Worm (Caenorhabditis elegans) whole organism, L4 larva: ENCODE measurements around the gene ttr-43.

Source experiments
- F26F4.8 ChIP-seq: fragments of 200-800 bp; sonication (Bioruptor generic); conservative IDR thresholded peaks from 2 replicates; pipeline ENCODE4 v1.3.6; 2022; ENCODE audit warnings: missing genetic modification characterization, missing compliant biosample characterization
- F44E2.7 ChIP-seq: fragments of 200-800 bp; sonication (Bioruptor generic); IDR thresholded peaks from 2 replicates; pipeline ENCODE4 v2.1.2; 2022; ENCODE audit warnings: missing genetic modification characterization, missing compliant biosample characterization
- F49E8.2 ChIP-seq: sonication (generic microtip); optimal IDR thresholded peaks from 2 replicates; lab custom pipeline; 2016; ENCODE audit warnings: missing compliant biosample characterization, mild to moderate bottlenecking, missing genetic modification characterization, borderline replicate concordance
- R02D3.7 ChIP-seq: fragments of 150-350 bp; sonication (generic microtip); optimal IDR thresholded peaks from 3 replicates; lab custom pipeline; 2014; ENCODE audit warnings: missing biosample characterization, missing genetic modification characterization
- T20F7.1 ChIP-seq: fragments of 200-800 bp; sonication (Bioruptor generic); optimal IDR thresholded peaks from 2 replicates; lab custom pipeline; 2018; ENCODE audit warnings: mild to moderate bottlenecking, missing genetic modification characterization, missing compliant biosample characterization
- Y105C5A.15 ChIP-seq: fragments of 200-800 bp; sonication (Bioruptor generic); IDR thresholded peaks from 2 replicates; pipeline ENCODE4 v1.3.6; 2022; ENCODE audit warnings: missing genetic modification characterization, missing compliant biosample characterization
- Y48G9A.11 ChIP-seq: fragments of 200-800 bp; sonication (Bioruptor generic); IDR thresholded peaks from 2 replicates; pipeline ENCODE4 v1.3.6; 2022; ENCODE audit warnings: missing genetic modification reagents, missing genetic modification characterization, missing compliant biosample characterization
- Y5F2A.4 ChIP-seq: fragments of 200-800 bp; sonication (Bioruptor generic); optimal IDR thresholded peaks from 2 replicates; lab custom pipeline; 2018; ENCODE audit warnings: mild to moderate bottlenecking, missing genetic modification characterization, missing compliant biosample characterization
- Y75B8A.6 ChIP-seq: fragments of 200-800 bp; sonication (Bioruptor generic); IDR thresholded peaks from 2 replicates; pipeline ENCODE4 v1.3.6; 2022; ENCODE audit warnings: missing genetic modification reagents, missing genetic modification characterization, missing compliant biosample characterization
- aha-1 ChIP-seq: fragments of 150-350 bp; peaks from one replicate; lab custom pipeline; 2014; ENCODE audit warnings: missing biosample characterization, missing genetic modification characterization
- ama-1 ChIP-seq: fragments of 150-350 bp; optimal IDR thresholded peaks from 2 replicates; lab custom pipeline; 2014; ENCODE audit warnings: inconsistent platforms, mixed read lengths
- ceh-20 ChIP-seq: fragments of 200-800 bp; sonication (Bioruptor generic); IDR thresholded peaks from 2 replicates; pipeline ENCODE4 v1.3.6; 2022; ENCODE audit warnings: missing genetic modification reagents, missing genetic modification characterization, missing compliant biosample characterization
- ctbp-1 ChIP-seq: fragments of 200-800 bp; sonication (Bioruptor generic); IDR thresholded peaks from 2 replicates; pipeline ENCODE4 v1.3.6; 2022; ENCODE audit warnings: missing genetic modification reagents, missing genetic modification characterization, missing compliant biosample characterization
- dmd-6 ChIP-seq: fragments of 200-800 bp; sonication (Bioruptor generic); IDR thresholded peaks from 2 replicates; pipeline ENCODE4 v1.3.6; 2022; ENCODE audit warnings: missing genetic modification reagents, missing genetic modification characterization, missing compliant biosample characterization
- dpl-1 ChIP-seq: fragments of 150-350 bp; optimal IDR thresholded peaks from 2 replicates; lab custom pipeline; 2014; ENCODE audit warnings: missing biosample characterization, missing genetic modification reagents, missing genetic modification characterization
- fkh-10 ChIP-seq: fragments of 150-350 bp; optimal IDR thresholded peaks from 2 replicates; lab custom pipeline; 2014; ENCODE audit warnings: missing biosample characterization, missing genetic modification reagents, missing genetic modification characterization
- hif-1 ChIP-seq, 2 experiments: sonication (generic microtip); optimal IDR thresholded peaks; 2 replicates each; lab custom pipeline; 2016 to 2017; ENCODE audit warnings: missing compliant biosample characterization in 2 of 2, missing genetic modification characterization in 2 of 2, missing genetic modification reagents in 2 of 2, missing genotype in 2 of 2, mild to moderate bottlenecking in 1 of 2
- hlh-11 ChIP-seq: fragments of 200-800 bp; sonication (Bioruptor generic); optimal IDR thresholded peaks from 2 replicates; lab custom pipeline; 2018; ENCODE audit warnings: mild to moderate bottlenecking, missing genetic modification characterization, missing compliant biosample characterization
- hlh-30 ChIP-seq: sonication (generic microtip); optimal IDR thresholded peaks from 2 replicates; lab custom pipeline; 2017; ENCODE audit warnings: antibody characterized with exemption, mild to moderate bottlenecking, missing genetic modification characterization, missing compliant biosample characterization; ENCODE audit not compliant: insufficient read depth
- hmg-1.1 ChIP-seq: fragments of 200-800 bp; sonication (Bioruptor generic); IDR thresholded peaks from 2 replicates; pipeline ENCODE4 v1.3.6; 2022; ENCODE audit warnings: missing genetic modification reagents, missing genetic modification characterization, missing compliant biosample characterization
- jun-1 ChIP-seq: fragments of 150-350 bp; optimal IDR thresholded peaks from 2 replicates; lab custom pipeline; 2014; ENCODE audit warnings: missing biosample characterization, missing genetic modification reagents, missing genetic modification characterization
- lin-1 ChIP-seq: fragments of 200-800 bp; sonication (Bioruptor generic); IDR thresholded peaks from 2 replicates; pipeline ENCODE4 v1.3.6; 2022; ENCODE audit warnings: missing genetic modification reagents, missing genetic modification characterization, missing compliant biosample characterization
- lin-13 ChIP-seq: fragments of 150-350 bp; optimal IDR thresholded peaks from 2 replicates; lab custom pipeline; 2014; ENCODE audit warnings: missing biosample characterization, missing genetic modification reagents, missing genetic modification characterization
- lin-39 ChIP-seq: fragments of 150-350 bp; optimal IDR thresholded peaks from 2 replicates; lab custom pipeline; 2014; ENCODE audit warnings: missing biosample characterization, missing genetic modification reagents, missing genetic modification characterization
- lir-3 ChIP-seq: sonication (generic microtip); optimal IDR thresholded peaks from 2 replicates; lab custom pipeline; 2016; ENCODE audit warnings: mild to moderate bottlenecking, missing genetic modification characterization, missing compliant biosample characterization
- lsy-2 ChIP-seq, 2 experiments: fragments of 150-350 bp in 1 of 2; sonication (generic microtip) in 1 of 2; optimal IDR thresholded peaks; 2 replicates each; lab custom pipeline; 2014 to 2017; ENCODE audit warnings: missing biosample characterization in 2 of 2, missing genetic modification characterization in 2 of 2
- mdl-1 ChIP-seq, 2 experiments: fragments of 150-350 bp in 1 of 2; sonication (generic microtip) in 1 of 2; optimal IDR thresholded peaks; 2 replicates each; lab custom pipeline; 2014 to 2017; ENCODE audit warnings: missing biosample characterization in 2 of 2, missing genetic modification characterization in 2 of 2
- mdt-29 ChIP-seq: fragments of 200-800 bp; sonication (Bioruptor generic); IDR thresholded peaks from 2 replicates; pipeline ENCODE4 v1.3.6; 2022; ENCODE audit warnings: missing genetic modification reagents, missing genetic modification characterization, missing compliant biosample characterization
- mep-1 ChIP-seq: fragments of 150-350 bp; sonication (generic microtip); optimal IDR thresholded peaks from 3 replicates; lab custom pipeline; 2014; ENCODE audit warnings: missing biosample characterization, missing genetic modification characterization
- mxl-2 ChIP-seq: fragments of 200-800 bp; sonication (Bioruptor generic); conservative IDR thresholded peaks from 2 replicates; pipeline ENCODE4 v1.3.6; 2022; ENCODE audit warnings: missing genetic modification reagents, missing genetic modification characterization, missing compliant biosample characterization
- mxl-3 ChIP-seq: fragments of 200-800 bp; sonication (Bioruptor generic); optimal IDR thresholded peaks from 2 replicates; lab custom pipeline; 2018; ENCODE audit warnings: mild to moderate bottlenecking, missing genetic modification characterization, missing compliant biosample characterization
- nhr-10 ChIP-seq: fragments of 150-350 bp; optimal IDR thresholded peaks from 2 replicates; lab custom pipeline; 2014; ENCODE audit warnings: missing biosample characterization, missing genetic modification characterization
- nhr-11 ChIP-seq: fragments of 150-350 bp; optimal IDR thresholded peaks from 2 replicates; lab custom pipeline; 2014; ENCODE audit warnings: missing biosample characterization, missing genetic modification characterization
- nhr-237 ChIP-seq: sonication (generic microtip); optimal IDR thresholded peaks from 2 replicates; lab custom pipeline; 2017; ENCODE audit warnings: missing biosample characterization, missing genetic modification characterization
- nhr-28 ChIP-seq: fragments of 150-350 bp; optimal IDR thresholded peaks from 2 replicates; lab custom pipeline; 2014; ENCODE audit warnings: missing biosample characterization, missing genetic modification characterization
- nhr-41 ChIP-seq: fragments of 200-800 bp; sonication (Bioruptor generic); IDR thresholded peaks from 2 replicates; pipeline ENCODE4 v1.3.6; 2022; ENCODE audit warnings: missing genetic modification reagents, missing genetic modification characterization, missing compliant biosample characterization
- nhr-42 ChIP-seq: fragments of 200-800 bp; sonication (Bioruptor generic); IDR thresholded peaks from 2 replicates; pipeline ENCODE4 v1.3.6; 2022; ENCODE audit warnings: missing genetic modification characterization, missing compliant biosample characterization
- nhr-48 ChIP-seq: sonication (generic microtip); optimal IDR thresholded peaks from 2 replicates; lab custom pipeline; 2016; ENCODE audit warnings: mild to moderate bottlenecking, missing genetic modification characterization, missing compliant biosample characterization
- nhr-6 ChIP-seq: fragments of 150-350 bp; optimal IDR thresholded peaks from 2 replicates; lab custom pipeline; 2014; ENCODE audit warnings: missing biosample characterization, missing genetic modification characterization
- pha-4 ChIP-seq, 2 experiments: fragments of 150-350 bp in 1 of 2; fragments of 200-800 bp in 1 of 2; sonication (Bioruptor generic) in 1 of 2; IDR thresholded peaks in 1 of 2; optimal IDR thresholded peaks in 1 of 2; 2 replicates each; pipeline versions ENCODE4 v1.3.6 to Lab custom; 2014 to 2022; ENCODE audit warnings: missing genetic modification characterization in 2 of 2, missing genetic modification reagents in 2 of 2, missing biosample characterization in 1 of 2, missing compliant biosample characterization in 1 of 2
- php-3 ChIP-seq: fragments of 200-800 bp; sonication (Bioruptor generic); IDR thresholded peaks from 2 replicates; pipeline ENCODE4 v1.3.6; 2022; ENCODE audit warnings: missing genetic modification reagents, missing genetic modification characterization, missing compliant biosample characterization
- rbr-2 ChIP-seq: sonication (generic microtip); optimal IDR thresholded peaks from 2 replicates; lab custom pipeline; 2016; ENCODE audit warnings: missing genotype, missing genetic modification characterization, missing compliant biosample characterization
- saeg-2 ChIP-seq: fragments of 200-800 bp; sonication (Bioruptor generic); IDR thresholded peaks from 2 replicates; pipeline ENCODE4 v1.3.6; 2022; ENCODE audit warnings: missing genetic modification reagents, missing genetic modification characterization, missing compliant biosample characterization
- sdz-12 ChIP-seq: fragments of 200-800 bp; sonication (Bioruptor generic); optimal IDR thresholded peaks from 2 replicates; lab custom pipeline; 2018; ENCODE audit warnings: mild to moderate bottlenecking, missing genetic modification characterization, missing compliant biosample characterization
- tra-1 ChIP-seq: fragments of 200-800 bp; sonication (Bioruptor generic); IDR thresholded peaks from 2 replicates; pipeline ENCODE4 v1.3.6; 2022; ENCODE audit warnings: missing genetic modification reagents, missing genetic modification characterization, missing compliant biosample characterization
- unc-130 ChIP-seq: sonication (generic microtip); optimal IDR thresholded peaks from 2 replicates; lab custom pipeline; 2016; ENCODE audit warnings: missing genetic modification reagents, missing genetic modification characterization, missing compliant biosample characterization
- unc-62 ChIP-seq, 3 experiments: fragments of 150-350 bp in 1 of 3; sonication (generic microtip); optimal IDR thresholded peaks in 2 of 3; peaks in 1 of 3; 1 replicate in 1 of 3; 2 replicates in 2 of 3; lab custom pipeline; 2014 to 2017; ENCODE audit warnings: missing biosample characterization in 3 of 3, missing genetic modification characterization in 3 of 3, missing genetic modification reagents in 3 of 3, missing genotype in 1 of 3
- zfp-2 ChIP-seq: sonication (generic microtip); optimal IDR thresholded peaks from 2 replicates; lab custom pipeline; 2016; ENCODE audit warnings: mild to moderate bottlenecking, missing genetic modification characterization, missing compliant biosample characterization
- zip-2 ChIP-seq: fragments of 150-350 bp; optimal IDR thresholded peaks from 2 replicates; lab custom pipeline; 2014; ENCODE audit warnings: missing biosample characterization, missing genetic modification characterization
- ztf-7 ChIP-seq: fragments of 150-350 bp; optimal IDR thresholded peaks from 2 replicates; lab custom pipeline; 2014; ENCODE audit warnings: missing biosample characterization, missing genetic modification characterization

ttr-43 gene

DNA sequence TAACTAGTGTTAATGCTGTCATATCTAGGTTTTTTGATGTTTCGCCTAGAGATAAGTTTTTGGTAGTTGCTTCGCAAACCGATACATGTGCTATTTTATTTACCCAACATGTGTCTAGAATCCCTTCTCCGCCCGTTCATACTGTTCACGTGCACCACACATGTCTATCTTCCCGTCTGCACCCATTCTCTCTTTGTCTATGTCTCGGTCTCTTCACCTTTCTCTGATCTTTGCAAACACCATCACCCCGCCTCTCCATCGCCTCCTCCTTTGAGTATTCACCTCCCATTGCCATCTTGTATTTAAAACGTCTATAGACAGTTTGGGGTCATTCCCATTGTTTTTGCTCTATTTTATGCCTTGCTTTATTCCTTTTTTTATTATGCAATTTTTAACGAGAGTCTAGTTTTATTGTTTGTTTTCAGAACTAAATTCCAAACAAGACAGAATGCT lies 46.8 kb upstream of the ttr-43 start, which contains the start of gene F56H9.2:
Gene F56H9.2, plus strand, starts transcription at position 426 of the 453 bp plus-strand sequence.
- TF ChIP-seq lin-39 (tag; lab: Kevin White, UChicago) (no peak), lir-3 (tag; lab: Kevin White, UChicago) (no peak), nhr-10 (tag; lab: Kevin White, UChicago) (peak; percentile 30), mdl-1 (tag; optimal IDR thresholded peaks at IDR 0.05; lab: Kevin White, UChicago) (peak; percentile 32 to 85), mdt-29 (GFP tag; lab: Robert Waterston, UW) (peak; percentile 36; the same call in 1 of the 2 replicates), Y105C5A.15 (no peak), lsy-2 (tag; optimal IDR thresholded peaks at IDR 0.05; lab: Kevin White, UChicago) (peak; percentile 59 to 60), nhr-237 (tag; lab: Kevin White, UChicago) (no peak), hlh-30 (tag; lab: Kevin White, UChicago) (peak; percentile 94), aha-1 (tag; lab: Kevin White, UChicago) (peak; percentile 97), hlh-11 (peak; percentile 95), ctbp-1 (GFP tag; lab: Robert Waterston, UW) (0 out of 2 replicates have a peak, but pooled peaks have one; percentile 12), ztf-7 (peak; percentile 50), dpl-1 (GFP tag; lab: Kevin White, UChicago) (peak; percentile 40), Y48G9A.11 (GFP tag; lab: Robert Waterston, UW) (no peak), mxl-2 (GFP tag; lab: Robert Waterston, UW) (peak; percentile 99), zip-2 (no peak), nhr-28 (tag; lab: Kevin White, UChicago) (peak; percentile 51), Y75B8A.6 (GFP tag; lab: Robert Waterston, UW) (no peak), ama-1 (lab: Kevin White, UChicago) (peak; percentile 69), saeg-2 (peak; percentile 74; the same call in 1 of the 2 replicates), jun-1 (tag; lab: Kevin White, UChicago) (peak; percentile 23), lin-13 (peak; percentile 8), dmd-6 (GFP tag; lab: Robert Waterston, UW) (peak; percentile 98), nhr-41 (GFP tag; lab: Robert Waterston, UW) (0 out of 2 replicates have a peak, but pooled peaks have one; percentile 18), nhr-48 (tag; lab: Kevin White, UChicago) (peak; percentile 96), mep-1 (tag; lab: Kevin White, UChicago) (peak; percentile 76), hmg-1.1 (GFP tag; lab: Robert Waterston, UW) (0 out of 2 replicates have a peak, but pooled peaks have one; percentile 34), hif-1 (tag; optimal IDR thresholded peaks at IDR 0.05; lab: Kevin White, UChicago) (peak in 1 of 2 experiments; percentile 30), zfp-2 (no peak), T20F7.1 (GFP tag; lab: Kevin White, UChicago) (peak; percentile 46), unc-130 (GFP tag; lab: Kevin White, UChicago) (no peak), php-3 (GFP tag; lab: Robert Waterston, UW) (peak; percentile 95), nhr-11 (tag; lab: Kevin White, UChicago) (peak; percentile 28), lin-1 (GFP tag; lab: Robert Waterston, UW) (peak; percentile 60; the same call in 1 of the 2 replicates), tra-1 (peak; percentile 80; the same call in 1 of the 2 replicates), F44E2.7 (no peak), unc-62 (GFP tag; optimal IDR thresholded peaks at IDR 0.05 in 1 of 2; lab: Kevin White, UChicago) (peak in 1 of 2 experiments; percentile 98), unc-62 (tag; optimal IDR thresholded peaks at IDR 0.05; lab: Kevin White, UChicago) (no peak), fkh-10 (GFP tag; lab: Kevin White, UChicago) (no peak), rbr-2 (tag; lab: Kevin White, UChicago) (peak; percentile 48), nhr-42 (GFP tag; lab: Robert Waterston, UW) (no peak), Y5F2A.4 (GFP tag; lab: Kevin White, UChicago) (no peak), F49E8.2 (tag; lab: Kevin White, UChicago) (no peak), nhr-6 (peak; percentile 88), sdz-12 (no peak), ceh-20 (GFP tag; lab: Robert Waterston, UW) (peak; percentile 73), R02D3.7 (tag; lab: Kevin White, UChicago) (no peak), pha-4 (GFP tag; IDR thresholded peaks at IDR 0.05; lab: Robert Waterston, UW) (peak; percentile 55; the same call in 1 of the 2 replicates), pha-4 (tag; optimal IDR thresholded peaks at IDR 0.05; lab: Kevin White, UChicago) (no peak), mxl-3 (GFP tag; lab: Kevin White, UChicago) (peak; percentile 94), F26F4.8 (GFP tag; lab: Robert Waterston, UW) (no peak)
